Fruit fly (Drosophila melanogaster) whole organism, wandering third instar larva: ENCODE results near the gene emc.

Experiments used
- Hnf4 ChIP-seq: fragments of 200-800 bp; sonication (Bioruptor generic); optimal IDR thresholded peaks from 2 replicates; lab custom pipeline; 2016; ENCODE audit warnings: missing biosample characterization, mild to moderate bottlenecking, missing genetic modification characterization
- Myc ChIP-seq: fragments of >200 bp; optimal IDR thresholded peaks from 2 replicates; lab custom pipeline; 2017
- Rel ChIP-seq, 2 experiments: fragments of 200-800 bp; sonication (Bioruptor generic) in 1 of 2; optimal IDR thresholded peaks; 2 replicates in 1 of 2; 3 replicates in 1 of 2; lab custom pipeline; 2016 to 2019; ENCODE audit warnings: mild to moderate bottlenecking in 2 of 2, missing biosample characterization in 2 of 2, missing genetic modification characterization in 2 of 2, moderate library complexity in 1 of 2
- brk ChIP-seq: fragments of 200-800 bp; sonication (Bioruptor generic); optimal IDR thresholded peaks from 2 replicates; lab custom pipeline; 2016; ENCODE audit warnings: missing biosample characterization, mild to moderate bottlenecking, missing genetic modification characterization
- psq ChIP-seq: fragments of 200-800 bp; sonication (Bioruptor generic); optimal IDR thresholded peaks from 3 replicates; lab custom pipeline; 2017; ENCODE audit warnings: missing biosample characterization, mild to moderate bottlenecking, missing genetic modification characterization, moderate library complexity

DNA sequence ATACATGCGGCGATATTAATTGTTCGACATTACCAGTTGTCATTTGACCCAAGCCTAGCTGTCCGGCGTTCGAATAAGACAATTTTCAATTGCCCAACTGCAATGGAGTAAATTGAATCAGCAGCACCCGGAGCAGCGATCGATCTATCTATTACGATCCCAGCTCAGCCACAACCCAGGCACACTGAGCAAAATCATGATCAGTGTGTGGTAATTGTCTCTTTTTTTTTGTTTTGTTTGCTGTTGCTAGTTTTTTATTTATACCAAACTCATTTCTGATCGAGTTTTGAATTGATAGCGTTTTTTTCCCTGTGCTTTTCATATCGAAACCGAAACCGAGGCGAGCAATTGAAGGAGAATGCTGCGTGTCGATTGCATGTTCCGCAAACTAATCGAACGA, 27.3 kb upstream of the emc start:
- TF ChIP-seq Myc (no peak), psq (GFP tag; lab: Kevin White, UChicago) (no peak), Rel (GFP tag; optimal IDR thresholded peaks at IDR 0.05; lab: Kevin White, UChicago) (no peak), Rel (tag; optimal IDR thresholded peaks at IDR 0.05; lab: Kevin White, UChicago) (no peak), brk (GFP tag; lab: Kevin White, UChicago) (no peak), Hnf4 (GFP tag; lab: Kevin White, UChicago) (no peak)
